Worm (Caenorhabditis elegans) whole organism, L4 larva: Measurements from ENCODE around the gene F47B8.14.

Experiments
- R02D3.7 ChIP-seq: fragments of 150-350 bp; sonication (generic microtip); optimal IDR thresholded peaks from 3 replicates; lab custom pipeline; 2014; ENCODE audit warnings: missing biosample characterization, missing genetic modification characterization
- ceh-20 ChIP-seq: fragments of 200-800 bp; sonication (Bioruptor generic); IDR thresholded peaks from 2 replicates; pipeline ENCODE4 v1.3.6; 2022; ENCODE audit warnings: missing genetic modification reagents, missing genetic modification characterization, missing compliant biosample characterization
- egl-43 ChIP-seq: fragments of 200-800 bp; sonication (Bioruptor generic); IDR thresholded peaks from 2 replicates; pipeline ENCODE4 v1.3.6; 2022; ENCODE audit warnings: missing genetic modification reagents, missing genetic modification characterization, missing compliant biosample characterization
- fos-1 ChIP-seq: fragments of 150-350 bp; optimal IDR thresholded peaks from 2 replicates; lab custom pipeline; 2014; ENCODE audit warnings: missing biosample characterization, missing genetic modification characterization
- lim-7 ChIP-seq: fragments of 200-800 bp; sonication (Bioruptor generic); IDR thresholded peaks from 2 replicates; pipeline ENCODE4 v1.3.6; 2022; ENCODE audit warnings: missing genetic modification characterization, missing compliant biosample characterization
- lin-13 ChIP-seq: fragments of 150-350 bp; optimal IDR thresholded peaks from 2 replicates; lab custom pipeline; 2014; ENCODE audit warnings: missing biosample characterization, missing genetic modification reagents, missing genetic modification characterization
- lin-39 ChIP-seq: fragments of 150-350 bp; optimal IDR thresholded peaks from 2 replicates; lab custom pipeline; 2014; ENCODE audit warnings: missing biosample characterization, missing genetic modification reagents, missing genetic modification characterization
- skn-1 ChIP-seq: fragments of 150-350 bp; optimal IDR thresholded peaks from 2 replicates; lab custom pipeline; 2014; ENCODE audit warnings: missing biosample characterization, missing genetic modification characterization
- snpc-4 ChIP-seq: fragments of 150-350 bp; optimal IDR thresholded peaks from 2 replicates; lab custom pipeline; 2014; ENCODE audit warnings: missing biosample characterization, missing genetic modification characterization
- unc-130 ChIP-seq: sonication (generic microtip); optimal IDR thresholded peaks from 2 replicates; lab custom pipeline; 2016; ENCODE audit warnings: missing genetic modification reagents, missing genetic modification characterization, missing compliant biosample characterization

DNA sequence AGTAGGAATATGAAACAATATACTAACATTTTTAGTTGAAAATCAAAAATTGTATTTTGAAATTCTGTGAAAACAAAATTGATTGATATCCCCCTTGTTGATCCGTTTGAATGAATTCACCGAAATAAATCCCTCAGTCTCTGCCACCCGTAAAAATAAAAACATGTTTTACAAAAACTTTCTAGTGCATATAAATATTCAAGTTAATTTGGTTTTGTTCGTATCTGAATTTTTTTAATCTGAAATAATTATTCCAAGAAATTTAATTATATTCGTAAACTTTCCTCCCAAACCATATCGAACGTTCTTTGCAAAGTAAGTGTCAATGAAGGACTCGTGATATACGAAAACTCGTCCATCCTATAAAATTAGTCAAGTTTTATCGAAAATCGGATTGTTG lies 47.3 kb upstream of the F47B8.14 start, which contains the start of gene F40G12.6:
- no peak for TF ChIP-seq fos-1 (tag; lab: Kevin White, UChicago)
- no peak for TF ChIP-seq lim-7 (GFP tag; lab: Robert Waterston, UW)
- TF ChIP-seq ceh-20 (GFP tag; lab: Robert Waterston, UW) = no peak
- no peak for TF ChIP-seq lin-13
- TF ChIP-seq unc-130 (GFP tag; lab: Kevin White, UChicago) = no peak
- TF ChIP-seq lin-39 (tag; lab: Kevin White, UChicago) = no peak
- TF ChIP-seq egl-43 (GFP tag; lab: Robert Waterston, UW) = no peak
- TF ChIP-seq snpc-4 = no peak
- no peak for TF ChIP-seq R02D3.7
- TF ChIP-seq skn-1 (tag; lab: Kevin White, UChicago) = no peak
